Fruit fly (Drosophila melanogaster): ENCODE results near the gene CG32119.
A peak's percentile ranks its signal among the peaks of the same experiment; 100 is the strongest.

Gene CG32119

DNA sequence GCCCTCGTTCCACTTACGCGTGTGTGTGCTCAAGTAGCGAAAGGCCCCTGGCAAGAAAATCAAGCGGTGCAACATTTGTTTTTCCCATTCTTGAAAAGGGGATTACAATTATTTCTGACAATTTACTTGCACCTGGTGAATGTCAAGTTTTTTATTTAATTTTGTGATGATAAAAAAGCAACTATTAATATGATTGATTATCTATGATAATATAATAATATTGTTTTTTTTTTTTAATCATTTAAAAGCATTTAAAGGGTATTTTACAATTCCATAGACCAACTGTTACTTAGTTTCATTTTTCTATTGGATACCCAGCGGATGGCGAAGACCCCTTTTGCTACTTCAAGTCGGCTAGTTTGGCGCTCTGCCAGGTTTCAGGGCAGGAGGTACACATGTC, 30.5 kb downstream of the CG32119 start:
- TF ChIP-seq esn (GFP tag; optimal IDR thresholded peaks at IDR 0.05), result no peak
- TF ChIP-seq salr (GFP tag; optimal IDR thresholded peaks at IDR 0.05), result peak in 1 of 2 experiments; percentile 17
- peak; percentile 48; the same call in 2 of the 3 replicates for TF ChIP-seq eg (GFP tag; IDR thresholded peaks at IDR 0.05)
- TF ChIP-seq net (GFP tag; optimal IDR thresholded peaks at IDR 0.05), result no peak
- TF ChIP-seq acj6 (GFP tag; optimal IDR thresholded peaks at IDR 0.05), result peak; percentile 0
- TF ChIP-seq CG8119 (GFP tag; IDR thresholded peaks at IDR 0.05), result peak; percentile 77
- peak; percentile 14 for TF ChIP-seq Hr4 (GFP tag; optimal IDR thresholded peaks at IDR 0.05)
- peak; percentile 55; the same call in 1 of the 2 replicates for TF ChIP-seq CG15336 (GFP tag; IDR thresholded peaks at IDR 0.05)
- peak; percentile 30; the same call in 1 of the 2 replicates for TF ChIP-seq CG11294 (GFP tag; IDR thresholded peaks at IDR 0.05)
- peak; percentile 8 for TF ChIP-seq Lpt (GFP tag; optimal IDR thresholded peaks at IDR 0.05)
- peak; percentile 9 for TF ChIP-seq CG4318 (GFP tag; optimal IDR thresholded peaks at IDR 0.05)
- TF ChIP-seq CG3032 (tag; optimal IDR thresholded peaks at IDR 0.05), result no peak
- no peak for TF ChIP-seq Eip93F (GFP tag; optimal IDR thresholded peaks at IDR 0.05)
- no peak for TF ChIP-seq svp (GFP tag)
- no peak for TF ChIP-seq CG3919 (GFP tag; optimal IDR thresholded peaks at IDR 0.05)
- TF ChIP-seq CG10631 (GFP tag; optimal IDR thresholded peaks at IDR 0.05), result peak; percentile 9
- TF ChIP-seq fkh (GFP tag; optimal IDR thresholded peaks at IDR 0.05), result no peak
- TF ChIP-seq CG32006 (GFP tag; optimal IDR thresholded peaks at IDR 0.05), result peak; percentile 65
- no peak for TF ChIP-seq Hr38 (GFP tag; optimal IDR thresholded peaks at IDR 0.05)
- no peak for TF ChIP-seq cyc (GFP tag; optimal IDR thresholded peaks at IDR 0.05)
- no peak for TF ChIP-seq Blimp-1 (GFP tag; optimal IDR thresholded peaks at IDR 0.05)
- TF ChIP-seq CG34406 (GFP tag; optimal IDR thresholded peaks at IDR 0.05), result no peak
- peak; percentile 33 for TF ChIP-seq Eip78C (GFP tag)
- TF ChIP-seq Gug (GFP tag; IDR thresholded peaks at IDR 0.05), result no peak

dm6 chr3L:13217395-13217794, 31.1 kb downstream of the CG32119 start:
- no peak for TF ChIP-seq Eip93F (GFP tag; optimal IDR thresholded peaks at IDR 0.05)
- TF ChIP-seq fd59A (GFP tag; optimal IDR thresholded peaks at IDR 0.05), result peak; percentile 7
- TF ChIP-seq CG31627 (GFP tag; optimal IDR thresholded peaks at IDR 0.05), result no peak
- no peak for TF ChIP-seq Hr4 (GFP tag; optimal IDR thresholded peaks at IDR 0.05)
- TF ChIP-seq spab (GFP tag; optimal IDR thresholded peaks at IDR 0.05), result peak; percentile 39
- no peak for TF ChIP-seq CG6792 (GFP tag; optimal IDR thresholded peaks at IDR 0.05)
- TF ChIP-seq Sox14 (GFP tag; optimal IDR thresholded peaks at IDR 0.05), result no peak
- peak; percentile 47 for TF ChIP-seq Ets96B (tag; optimal IDR thresholded peaks at IDR 0.05)
- peak; percentile 21 for TF ChIP-seq CG6808 (GFP tag; optimal IDR thresholded peaks at IDR 0.05)
- peak; percentile 24 for TF ChIP-seq CG1621 (tag; optimal IDR thresholded peaks at IDR 0.05)
- TF ChIP-seq topi (GFP tag; optimal IDR thresholded peaks at IDR 0.05), result no peak
- TF ChIP-seq CG7368 (GFP tag; optimal IDR thresholded peaks at IDR 0.05), result no peak
- peak in 1 of 2 experiments; percentile 2 for TF ChIP-seq ss (GFP tag; optimal IDR thresholded peaks at IDR 0.05)
- no peak for TF ChIP-seq Ets21C (GFP tag; optimal IDR thresholded peaks at IDR 0.05)
- peak; percentile 82 for TF ChIP-seq Eip78C (GFP tag)
- no peak for TF ChIP-seq CG4318 (GFP tag; optimal IDR thresholded peaks at IDR 0.05)
- TF ChIP-seq achi (GFP tag; optimal IDR thresholded peaks at IDR 0.05), result peak; percentile 2
- no peak for TF ChIP-seq acj6 (GFP tag; optimal IDR thresholded peaks at IDR 0.05)
- TF ChIP-seq CG8119 (GFP tag; IDR thresholded peaks at IDR 0.05), result no peak
- peak; percentile 6 for TF ChIP-seq CG3032 (tag; optimal IDR thresholded peaks at IDR 0.05)
- TF ChIP-seq OdsH (GFP tag; optimal IDR thresholded peaks at IDR 0.05), result peak; percentile 7
- no peak for TF ChIP-seq CG8632 (GFP tag; optimal IDR thresholded peaks at IDR 0.05)
- no peak for TF ChIP-seq Hr39 (GFP tag; optimal IDR thresholded peaks at IDR 0.05)
- peak; percentile 88 for TF ChIP-seq dsx (GFP tag; optimal IDR thresholded peaks at IDR 0.05; ENCODE audit: poor library complexity, severe bottlenecking)
- TF ChIP-seq CG15336 (GFP tag; IDR thresholded peaks at IDR 0.05), result no peak
